Worm (Caenorhabditis elegans) whole organism, mixed stage, embryonic: Measurements from ENCODE around the gene T28A11.25.

Source experiments
- blmp-1 ChIP-seq: fragments of 150-350 bp; optimal IDR thresholded peaks from 2 replicates; lab custom pipeline; 2014; ENCODE audit warnings: missing biosample characterization, missing genetic modification characterization
- ceh-39 ChIP-seq: fragments of 150-350 bp; optimal IDR thresholded peaks from 2 replicates; lab custom pipeline; 2014; ENCODE audit warnings: missing biosample characterization, missing genetic modification characterization
- ceh-43 ChIP-seq: fragments of 200-800 bp; sonication (Bioruptor generic); optimal IDR thresholded peaks from 2 replicates; lab custom pipeline; 2018; ENCODE audit warnings: mild to moderate bottlenecking, missing genetic modification characterization, moderate library complexity, missing compliant biosample characterization
- ceh-83 ChIP-seq: fragments of 200-800 bp; sonication (Bioruptor generic); optimal IDR thresholded peaks from 2 replicates; lab custom pipeline; 2018; ENCODE audit warnings: mild to moderate bottlenecking, missing genetic modification characterization, missing compliant biosample characterization
- ces-1 ChIP-seq: fragments of 150-350 bp; optimal IDR thresholded peaks from 2 replicates; lab custom pipeline; 2014; ENCODE audit warnings: missing biosample characterization, missing genetic modification reagents, missing genetic modification characterization
- cnd-1 ChIP-seq: fragments of 200-800 bp; sonication (Bioruptor generic); optimal IDR thresholded peaks from 2 replicates; lab custom pipeline; 2018; ENCODE audit warnings: mild to moderate bottlenecking, missing genetic modification characterization, missing compliant biosample characterization
- drap-1 ChIP-seq: fragments of 200-800 bp; sonication (Bioruptor generic); optimal IDR thresholded peaks from 3 replicates; lab custom pipeline; 2018; ENCODE audit warnings: mild to moderate bottlenecking, missing genetic modification characterization, missing compliant biosample characterization
- elt-1 ChIP-seq: sonication (generic microtip); optimal IDR thresholded peaks from 2 replicates; lab custom pipeline; 2017; ENCODE audit warnings: missing genetic modification characterization, mild to moderate bottlenecking, missing compliant biosample characterization, antibody characterized with exemption, moderate library complexity, borderline replicate concordance; ENCODE audit not compliant: insufficient read depth
- elt-3 ChIP-seq: fragments of 150-350 bp; optimal IDR thresholded peaks from 2 replicates; lab custom pipeline; 2014; ENCODE audit warnings: missing biosample characterization, missing genetic modification characterization
- flh-1 ChIP-seq: fragments of 200-800 bp; sonication (Bioruptor generic); optimal IDR thresholded peaks from 2 replicates; lab custom pipeline; 2018; ENCODE audit warnings: mild to moderate bottlenecking, missing genetic modification characterization, moderate library complexity, missing compliant biosample characterization
- ham-2 ChIP-seq: fragments of 200-800 bp; sonication (Bioruptor generic); optimal IDR thresholded peaks from 2 replicates; lab custom pipeline; 2018; ENCODE audit warnings: mild to moderate bottlenecking, missing genetic modification characterization, missing compliant biosample characterization
- hlh-1 ChIP-seq: fragments of 150-350 bp; optimal IDR thresholded peaks from 2 replicates; lab custom pipeline; 2014; ENCODE audit warnings: missing biosample characterization, missing genetic modification reagents, missing genetic modification characterization
- lin-13 ChIP-seq: fragments of 150-350 bp; optimal IDR thresholded peaks from 2 replicates; lab custom pipeline; 2014; ENCODE audit warnings: missing biosample characterization, missing genetic modification characterization
- lin-32 ChIP-seq: fragments of 200-800 bp; sonication (Bioruptor generic); optimal IDR thresholded peaks from 2 replicates; lab custom pipeline; 2018; ENCODE audit warnings: mild to moderate bottlenecking, missing genetic modification characterization, missing compliant biosample characterization
- lsy-2 ChIP-seq: fragments of 150-350 bp; optimal IDR thresholded peaks from 2 replicates; lab custom pipeline; 2014; ENCODE audit warnings: missing biosample characterization, missing genetic modification characterization
- mep-1 ChIP-seq: fragments of 150-350 bp; optimal IDR thresholded peaks from 2 replicates; lab custom pipeline; 2017; ENCODE audit warnings: missing biosample characterization, missing genetic modification reagents, missing genetic modification characterization, inconsistent platforms
- nhr-12 ChIP-seq: fragments of 150-350 bp; optimal IDR thresholded peaks from 2 replicates; lab custom pipeline; 2014; ENCODE audit warnings: missing biosample characterization, missing genetic modification characterization
- nhr-237 ChIP-seq: fragments of 150-350 bp; optimal IDR thresholded peaks from 2 replicates; lab custom pipeline; 2014; ENCODE audit warnings: missing biosample characterization, missing genetic modification characterization
- nhr-28 ChIP-seq: fragments of 150-350 bp; optimal IDR thresholded peaks from 2 replicates; lab custom pipeline; 2014; ENCODE audit warnings: missing biosample characterization, missing genetic modification characterization
- nhr-76 ChIP-seq: sonication (generic microtip); optimal IDR thresholded peaks from 2 replicates; lab custom pipeline; 2017; ENCODE audit warnings: missing biosample characterization, missing genetic modification characterization
- pha-4 ChIP-seq: fragments of 150-350 bp; optimal IDR thresholded peaks from 2 replicates; lab custom pipeline; 2018; ENCODE audit warnings: missing biosample characterization, missing genetic modification reagents, missing genetic modification characterization
- sem-2 ChIP-seq: fragments of 200-800 bp; sonication (Bioruptor generic); optimal IDR thresholded peaks from 2 replicates; lab custom pipeline; 2018; ENCODE audit warnings: mild to moderate bottlenecking, missing genetic modification characterization, missing compliant biosample characterization
- snpc-4 ChIP-seq: fragments of 150-350 bp; optimal IDR thresholded peaks from 2 replicates; lab custom pipeline; 2014; ENCODE audit warnings: missing biosample characterization, missing genetic modification characterization
- sptf-1 ChIP-seq: sonication (generic microtip); optimal IDR thresholded peaks from 2 replicates; lab custom pipeline; 2017; ENCODE audit warnings: mild to moderate bottlenecking, missing genetic modification characterization, moderate library complexity, missing compliant biosample characterization
- tbx-8 ChIP-seq: fragments of 200-800 bp; sonication (Bioruptor generic); optimal IDR thresholded peaks from 2 replicates; lab custom pipeline; 2018; ENCODE audit warnings: mild to moderate bottlenecking, missing genetic modification characterization, moderate library complexity, missing compliant biosample characterization
- unc-120 ChIP-seq: sonication (generic microtip); optimal IDR thresholded peaks from 2 replicates; lab custom pipeline; 2017; ENCODE audit warnings: missing genetic modification characterization, missing compliant biosample characterization; ENCODE audit not compliant: poor library complexity, severe bottlenecking
- unc-39 ChIP-seq: fragments of 150-350 bp; optimal IDR thresholded peaks from 2 replicates; lab custom pipeline; 2014; ENCODE audit warnings: missing biosample characterization, missing genetic modification characterization
- unc-62 ChIP-seq: fragments of 150-350 bp; optimal IDR thresholded peaks from 2 replicates; lab custom pipeline; 2014; ENCODE audit warnings: missing biosample characterization, missing genetic modification reagents, missing genetic modification characterization
- zip-8 ChIP-seq: fragments of 150-350 bp; optimal IDR thresholded peaks from 2 replicates; lab custom pipeline; 2014; ENCODE audit warnings: missing biosample characterization, missing genetic modification characterization
- ztf-11 ChIP-seq: fragments of 150-350 bp; optimal IDR thresholded peaks from 2 replicates; lab custom pipeline; 2014; ENCODE audit warnings: missing biosample characterization, missing genetic modification characterization

Gene T28A11.25

ce11 chrV:3257277-3257676 is 24.3 kb upstream of the T28A11.25 start, which contains the start of gene T28A11.22:
Gene T28A11.22, plus strand, starts transcription at chrV:3257577.
- TF ChIP-seq hlh-1: no peak
- TF ChIP-seq nhr-76 (tag; lab: Kevin White, UChicago): no peak

ce11 chrV:3259168-3259622 is 22.4 kb upstream of the T28A11.25 start, which contains the start of gene T28A11.16:
Gene T28A11.16, minus strand, starts transcription at chrV:3259218.
- TF ChIP-seq ceh-43 (GFP tag; lab: Kevin White, UChicago) (no peak), lin-13 (no peak), mep-1 (tag; lab: Kevin White, UChicago) (no peak), nhr-28 (tag; lab: Kevin White, UChicago) (no peak), unc-62 (GFP tag; lab: Kevin White, UChicago) (no peak), ztf-11 (no peak), drap-1 (GFP tag; lab: Kevin White, UChicago) (no peak), cnd-1 (tag; lab: Kevin White, UChicago) (no peak), flh-1 (GFP tag; lab: Kevin White, UChicago) (no peak), ceh-39 (tag; lab: Kevin White, UChicago) (no peak), elt-1 (tag; lab: Kevin White, UChicago) (no peak), lsy-2 (tag; lab: Kevin White, UChicago) (no peak), pha-4 (no peak), nhr-237 (tag; lab: Kevin White, UChicago) (no peak), lin-32 (GFP tag; lab: Kevin White, UChicago) (no peak), elt-3 (tag; lab: Kevin White, UChicago) (no peak), unc-39 (tag; lab: Kevin White, UChicago) (no peak), hlh-1 (no peak)
- TF ChIP-seq, all 35 proteins: peak for 0

ce11 chrV:3260075-3260474 is 21.5 kb upstream of the T28A11.25 start, which contains the start of gene srbc-5:
Gene srbc-5, plus strand, starts transcription at chrV:3260375.
- TF ChIP-seq elt-3 (tag; lab: Kevin White, UChicago) (no peak), nhr-28 (tag; lab: Kevin White, UChicago) (no peak), ham-2 (no peak)
- TF ChIP-seq, all 35 proteins: peak for 0

ce11 chrV:3266189-3266588 is 15.4 kb upstream of the T28A11.25 start, which contains the start of gene T28A11.17:
Gene T28A11.17, minus strand, starts transcription at chrV:3266289.
- TF ChIP-seq sptf-1 (no peak), nhr-28 (tag; lab: Kevin White, UChicago) (no peak), drap-1 (GFP tag; lab: Kevin White, UChicago) (no peak), snpc-4 (tag; lab: Kevin White, UChicago) (no peak)

ce11 chrV:3267950-3268349 is 13.7 kb upstream of the T28A11.25 start, which contains the start of gene T28A11.18:
Gene T28A11.18, minus strand, starts transcription at chrV:3268050.
- TF ChIP-seq ztf-11 (no peak), lin-13 (no peak), ham-2 (no peak), nhr-12 (no peak), unc-39 (tag; lab: Kevin White, UChicago) (no peak), tbx-8 (GFP tag; lab: Kevin White, UChicago) (no peak), unc-120 (tag; lab: Kevin White, UChicago) (no peak), ceh-43 (GFP tag; lab: Kevin White, UChicago) (no peak)

ce11 chrV:3269407-3269806 is 12.2 kb upstream of the T28A11.25 start, which contains the start of gene T28A11.19:
Gene T28A11.19, minus strand, starts transcription at chrV:3269514.
- no peak for TF ChIP-seq nhr-237 (tag; lab: Kevin White, UChicago)
- no peak for TF ChIP-seq sem-2 (GFP tag; lab: Kevin White, UChicago)
- TF ChIP-seq tbx-8 (GFP tag; lab: Kevin White, UChicago): no peak
- no peak for TF ChIP-seq drap-1 (GFP tag; lab: Kevin White, UChicago)

- TF ChIP-seq ceh-83 (GFP tag; lab: Kevin White, UChicago): no peak
- TF ChIP-seq ces-1: no peak
- no peak for TF ChIP-seq zip-8 (tag; lab: Kevin White, UChicago)
- TF ChIP-seq unc-120 (tag; lab: Kevin White, UChicago): no peak
- no peak for TF ChIP-seq mep-1 (tag; lab: Kevin White, UChicago)
- no peak for TF ChIP-seq cnd-1 (tag; lab: Kevin White, UChicago)
- no peak for TF ChIP-seq ceh-43 (GFP tag; lab: Kevin White, UChicago)
- no peak for TF ChIP-seq nhr-76 (tag; lab: Kevin White, UChicago)
- TF ChIP-seq nhr-28 (tag; lab: Kevin White, UChicago): no peak
- TF ChIP-seq blmp-1: no peak
- no peak for TF ChIP-seq nhr-12
- no peak for TF ChIP-seq elt-3 (tag; lab: Kevin White, UChicago)
- no peak for TF ChIP-seq nhr-237 (tag; lab: Kevin White, UChicago)
These were observed 8.5 kb upstream of the T28A11.25 start, which contains the start of gene T28A11.20 for ce11 chrV:3273156-3273555. Gene T28A11.20, minus strand, starts transcription at chrV:3273256.
